Worm (Caenorhabditis elegans): ENCODE measurements around the gene sri-21.

DNA sequence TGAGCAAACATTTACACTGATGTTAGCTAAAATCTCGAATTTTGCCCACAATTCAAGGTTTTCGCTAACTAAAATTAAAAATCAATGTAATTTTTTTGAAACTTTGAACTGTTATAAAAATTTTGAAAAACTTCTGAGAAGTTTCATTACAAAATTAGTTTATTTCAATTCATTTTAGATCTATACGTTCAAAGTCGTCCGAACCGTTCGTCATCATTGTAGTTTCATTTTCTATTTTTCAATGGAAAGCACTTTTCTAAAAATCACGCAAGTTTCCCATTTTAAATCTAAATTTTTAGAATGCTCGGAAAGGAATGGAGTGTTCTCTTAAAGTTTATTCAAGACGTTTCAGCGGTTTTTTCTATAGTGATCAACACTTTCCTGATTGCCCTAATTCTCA lies 39.8 kb upstream of the sri-21 start, which contains the start of gene str-228:
- TF ChIP-seq W03F9.2 (tag; optimal IDR thresholded peaks at IDR 0.05), result no peak
- TF ChIP-seq him-1 (tag; optimal IDR thresholded peaks at IDR 0.05), result no peak
